Worm (Caenorhabditis elegans): ENCODE measurements around the gene bath-13.

- TF ChIP-seq lin-39 (tag; optimal IDR thresholded peaks at IDR 0.05) (no peak), nhr-10 (tag; optimal IDR thresholded peaks at IDR 0.05) (no peak), blmp-1 (tag; optimal IDR thresholded peaks at IDR 0.05; ENCODE audit: insufficient read depth) (no peak), fos-1 (tag; optimal IDR thresholded peaks at IDR 0.05) (no peak), mdl-1 (tag; optimal IDR thresholded peaks at IDR 0.05) (no peak), mab-5 (tag; optimal IDR thresholded peaks at IDR 0.05) (no peak), nhr-237 (tag; optimal IDR thresholded peaks at IDR 0.05) (no peak), Y55F3AM.14 (GFP tag; optimal IDR thresholded peaks at IDR 0.05) (no peak), elt-3 (tag; optimal IDR thresholded peaks at IDR 0.05) (no peak)
Measured at ce11 chrII:2488386-2488785, 33.5 kb downstream of the bath-13 start, which contains the start of gene F53G2.1.
